ENCODE assay signal across 5 worm cellular contexts in genomic region chrX:15222789-15223188, ce11.
TF ChIP-seq lines count a peak whose summit lies in the region.

No protein-coding gene starts in this region.

TF ChIP-seq in whole organism, L1 larva, 84 proteins besides CTCF, POLR2A, EP300 and RAD21:
- TF ChIP-seq alr-1 (tag; optimal IDR thresholded peaks at IDR 0.05; lab: Kevin White, UChicago; ENCODE audit: borderline replicate concordance) (no peak), lin-14 (GFP tag; optimal IDR thresholded peaks at IDR 0.05; lab: Kevin White, UChicago) (no peak), snpc-4 (tag; optimal IDR thresholded peaks at IDR 0.05; lab: Kevin White, UChicago) (peak; percentile 39), efl-1 (optimal IDR thresholded peaks at IDR 0.05; lab: Kevin White, UChicago) (no peak), efl-1 (GFP tag; optimal IDR thresholded peaks at IDR 0.05 in 1 of 2; lab: Kevin White, UChicago) (peak in 1 of 2 experiments; percentile 71), F16B12.6 (tag; optimal IDR thresholded peaks at IDR 0.05; lab: Kevin White, UChicago) (no peak), lin-15B (tag; optimal IDR thresholded peaks at IDR 0.05; lab: Kevin White, UChicago) (no peak), Y116A8C.19 (tag; optimal IDR thresholded peaks at IDR 0.05; lab: Kevin White, UChicago; ENCODE audit: borderline replicate concordance) (no peak), unc-62 (GFP tag; optimal IDR thresholded peaks at IDR 0.05; lab: Kevin White, UChicago) (no peak), efl-3 (GFP tag; optimal IDR thresholded peaks at IDR 0.05; lab: Kevin White, UChicago) (no peak), pax-3 (tag; optimal IDR thresholded peaks at IDR 0.05; lab: Kevin White, UChicago) (no peak), tbx-2 (tag; optimal IDR thresholded peaks at IDR 0.05; lab: Kevin White, UChicago) (no peak), swsn-7 (tag; optimal IDR thresholded peaks at IDR 0.05; lab: Kevin White, UChicago) (no peak), xbp-1 (tag; optimal IDR thresholded peaks at IDR 0.05; lab: Kevin White, UChicago) (no peak), aly-2 (tag; optimal IDR thresholded peaks at IDR 0.05; lab: Kevin White, UChicago) (no peak), C16A3.4 (tag; optimal IDR thresholded peaks at IDR 0.05; lab: Kevin White, UChicago) (no peak)

TF ChIP-seq in whole organism, L2 larva, 48 proteins besides CTCF, POLR2A, EP300 and RAD21:
- TF ChIP-seq C34F6.9 (tag; optimal IDR thresholded peaks at IDR 0.05; lab: Kevin White, UChicago) (no peak), snpc-4 (tag; optimal IDR thresholded peaks at IDR 0.05; lab: Kevin White, UChicago) (peak; percentile 70)

TF ChIP-seq in whole organism, L3 larva, 47 proteins besides CTCF, POLR2A, EP300 and RAD21:
- TF ChIP-seq nhr-11 (tag; optimal IDR thresholded peaks at IDR 0.05; lab: Kevin White, UChicago): no peak
- TF ChIP-seq snpc-4 (tag; optimal IDR thresholded peaks at IDR 0.05; lab: Kevin White, UChicago): peak; percentile 46

TF ChIP-seq in whole organism, L4 larva, 104 proteins besides CTCF, POLR2A, EP300 and RAD21:
- TF ChIP-seq F37D6.2 (tag; optimal IDR thresholded peaks at IDR 0.05; lab: Kevin White, UChicago): no peak
- peak; percentile 52 for TF ChIP-seq set-16 (GFP tag; IDR thresholded peaks at IDR 0.05; lab: Robert Waterston, UW)
- TF ChIP-seq T20F7.1 (GFP tag; optimal IDR thresholded peaks at IDR 0.05; lab: Kevin White, UChicago): no peak
- peak; percentile 6 for TF ChIP-seq snpc-4 (tag; optimal IDR thresholded peaks at IDR 0.05; lab: Kevin White, UChicago)

TF ChIP-seq in whole organism, young adult, 124 proteins besides CTCF, POLR2A, EP300 and RAD21:
- TF ChIP-seq bed-2 (GFP tag; IDR thresholded peaks at IDR 0.05; lab: Robert Waterston, UW) (no peak), pbrm-1 (GFP tag; IDR thresholded peaks at IDR 0.05; lab: Robert Waterston, UW) (0 out of 2 replicates have a peak, but pooled peaks have one; percentile 37), snpc-4 (GFP tag; optimal IDR thresholded peaks at IDR 0.05; lab: Kevin White, UChicago) (no peak), snpc-4 (tag; optimal IDR thresholded peaks at IDR 0.05; lab: Kevin White, UChicago) (peak in 3 of 4 experiments; percentile 54 to 83 (median 74)), zfh-2 (GFP tag; conservative IDR thresholded peaks at IDR 0.05; lab: Robert Waterston, UW) (peak; percentile 63)
